Worm (Caenorhabditis elegans): ENCODE results near the gene F31E9.3.

DNA sequence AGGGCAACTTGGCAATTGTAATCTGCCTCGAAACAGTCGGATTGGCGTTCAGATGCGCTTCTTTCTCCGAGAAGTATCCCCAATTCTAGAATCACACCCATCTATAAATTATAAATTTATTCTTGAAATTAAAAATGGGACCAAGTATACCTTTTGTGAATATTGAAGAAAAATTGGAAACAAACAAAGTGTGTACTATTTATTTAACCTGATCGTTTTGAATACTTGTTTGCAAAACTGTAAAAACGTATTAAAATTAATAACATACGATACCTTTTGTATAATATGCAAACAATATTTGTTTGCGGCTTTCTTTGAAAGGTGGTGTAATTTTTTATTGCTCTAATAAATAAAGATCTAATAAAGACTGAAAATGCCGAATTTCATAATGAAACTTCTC lies 10.0 kb upstream of the F31E9.3 start, which contains the start of gene Y61B8B.3:
- TF ChIP-seq him-1 (tag; optimal IDR thresholded peaks at IDR 0.05) (no peak), W03F9.2 (tag; optimal IDR thresholded peaks at IDR 0.05) (no peak)
